Worm (Caenorhabditis elegans) whole organism, L3 larva: ENCODE results near the gene B0546.3.

Experiments used
- R02D3.7 ChIP-seq: fragments of 150-350 bp; optimal IDR thresholded peaks from 2 replicates; lab custom pipeline; 2014; ENCODE audit warnings: missing biosample characterization, missing genetic modification characterization
- aly-2 ChIP-seq: fragments of 150-350 bp; optimal IDR thresholded peaks from 2 replicates; lab custom pipeline; 2014; ENCODE audit warnings: missing biosample characterization, missing genetic modification characterization
- ama-1 ChIP-seq: fragments of 150-350 bp; optimal IDR thresholded peaks from 2 replicates; lab custom pipeline; 2018
- ceh-16 ChIP-seq: sonication (generic microtip); optimal IDR thresholded peaks from 2 replicates; lab custom pipeline; 2017; ENCODE audit warnings: missing biosample characterization, missing genetic modification characterization
- ceh-28 ChIP-seq: fragments of 150-350 bp; optimal IDR thresholded peaks from 2 replicates; lab custom pipeline; 2014; ENCODE audit warnings: missing biosample characterization, missing genetic modification reagents, missing genetic modification characterization
- ceh-82 ChIP-seq: fragments of 150-350 bp; optimal IDR thresholded peaks from 2 replicates; lab custom pipeline; 2014; ENCODE audit warnings: missing biosample characterization, missing genetic modification characterization
- ceh-9 ChIP-seq: sonication (generic microtip); optimal IDR thresholded peaks from 2 replicates; lab custom pipeline; 2018; ENCODE audit warnings: missing biosample characterization, missing genetic modification characterization
- daf-12 ChIP-seq: fragments of 150-350 bp; optimal IDR thresholded peaks from 2 replicates; lab custom pipeline; 2014; ENCODE audit warnings: missing biosample characterization, missing genetic modification reagents, missing genetic modification characterization
- egl-27 ChIP-seq: sonication (generic microtip); optimal IDR thresholded peaks from 4 replicates; lab custom pipeline; 2017; ENCODE audit warnings: missing biosample characterization, missing genetic modification reagents, missing genetic modification characterization
- elt-1 ChIP-seq: fragments of 150-350 bp; optimal IDR thresholded peaks from 2 replicates; lab custom pipeline; 2014; ENCODE audit warnings: missing biosample characterization, missing genetic modification characterization
- elt-2 ChIP-seq: sonication (generic microtip); optimal IDR thresholded peaks from 2 replicates; lab custom pipeline; 2016; ENCODE audit warnings: missing genetic modification reagents, mild to moderate bottlenecking, missing genetic modification characterization, missing compliant biosample characterization
- elt-3 ChIP-seq, 3 experiments: fragments of 150-350 bp in 1 of 3; sonication (generic microtip) in 2 of 3; optimal IDR thresholded peaks; 2 replicates in 2 of 3; 4 replicates in 1 of 3; lab custom pipeline; 2014 to 2017; ENCODE audit warnings: missing biosample characterization in 3 of 3, missing genetic modification characterization in 3 of 3
- eor-1 ChIP-seq, 2 experiments: fragments of 150-350 bp; optimal IDR thresholded peaks; 2 replicates each; lab custom pipeline; 2014 to 2018; ENCODE audit warnings: missing biosample characterization in 2 of 2, missing genetic modification characterization in 2 of 2
- fkh-10 ChIP-seq: sonication (generic microtip); optimal IDR thresholded peaks from 2 replicates; lab custom pipeline; 2017; ENCODE audit warnings: missing biosample characterization, missing genetic modification reagents, missing genetic modification characterization
- fkh-2 ChIP-seq: fragments of 150-350 bp; optimal IDR thresholded peaks from 2 replicates; lab custom pipeline; 2014; ENCODE audit warnings: missing biosample characterization, missing genetic modification reagents, missing genetic modification characterization
- fos-1 ChIP-seq: fragments of 150-350 bp; optimal IDR thresholded peaks from 2 replicates; lab custom pipeline; 2014; ENCODE audit warnings: missing biosample characterization, missing genetic modification characterization
- hmg-11 ChIP-seq: sonication (generic microtip); optimal IDR thresholded peaks from 2 replicates; lab custom pipeline; 2016; ENCODE audit warnings: missing genetic modification characterization, missing compliant biosample characterization
- jun-1 ChIP-seq: fragments of 150-350 bp; optimal IDR thresholded peaks from 2 replicates; lab custom pipeline; 2014; ENCODE audit warnings: missing biosample characterization, missing genetic modification reagents, missing genetic modification characterization
- lin-15B ChIP-seq: fragments of 150-350 bp; optimal IDR thresholded peaks from 2 replicates; lab custom pipeline; 2014; ENCODE audit warnings: missing biosample characterization, missing genetic modification characterization
- lin-39 ChIP-seq: fragments of 150-350 bp; optimal IDR thresholded peaks from 2 replicates; lab custom pipeline; 2018; ENCODE audit warnings: missing biosample characterization, missing genetic modification reagents, missing genetic modification characterization
- nfya-1 ChIP-seq: sonication (generic microtip); optimal IDR thresholded peaks from 2 replicates; lab custom pipeline; 2017; ENCODE audit warnings: missing genetic modification characterization, mild to moderate bottlenecking, missing compliant biosample characterization, antibody characterized with exemption, moderate library complexity; ENCODE audit not compliant: insufficient read depth
- nhr-11 ChIP-seq: fragments of 150-350 bp; optimal IDR thresholded peaks from 2 replicates; lab custom pipeline; 2014; ENCODE audit warnings: missing biosample characterization, missing genetic modification characterization
- nhr-23 ChIP-seq: fragments of 150-350 bp; optimal IDR thresholded peaks from 2 replicates; lab custom pipeline; 2014; ENCODE audit warnings: missing biosample characterization, missing genetic modification reagents, missing genetic modification characterization
- nhr-237 ChIP-seq: fragments of 150-350 bp; optimal IDR thresholded peaks from 2 replicates; lab custom pipeline; 2014; ENCODE audit warnings: missing biosample characterization, missing genetic modification characterization
- nhr-28 ChIP-seq: fragments of 150-350 bp; optimal IDR thresholded peaks from 2 replicates; lab custom pipeline; 2014; ENCODE audit warnings: missing biosample characterization, missing genetic modification characterization
- nhr-76 ChIP-seq: fragments of 150-350 bp; sonication (generic microtip); optimal IDR thresholded peaks from 5 replicates; lab custom pipeline; 2014; ENCODE audit warnings: missing biosample characterization, missing genetic modification characterization
- pha-4 ChIP-seq: fragments of 150-350 bp; optimal IDR thresholded peaks from 2 replicates; lab custom pipeline; 2014; ENCODE audit warnings: missing biosample characterization, missing genetic modification reagents, missing genetic modification characterization
- skn-1 ChIP-seq: fragments of 150-350 bp; optimal IDR thresholded peaks from 2 replicates; lab custom pipeline; 2014; ENCODE audit warnings: missing biosample characterization, missing genetic modification characterization
- tbx-2 ChIP-seq: sonication (generic microtip); optimal IDR thresholded peaks from 2 replicates; lab custom pipeline; 2016; ENCODE audit warnings: mild to moderate bottlenecking, missing genetic modification characterization, missing compliant biosample characterization
- unc-39 ChIP-seq: sonication (generic microtip); optimal IDR thresholded peaks from 4 replicates; lab custom pipeline; 2017; ENCODE audit warnings: missing biosample characterization, missing genetic modification characterization
- unc-62 ChIP-seq: fragments of 150-350 bp; sonication (generic microtip); optimal IDR thresholded peaks from 4 replicates; lab custom pipeline; 2014; ENCODE audit warnings: missing biosample characterization, missing genetic modification reagents, missing genetic modification characterization
- zag-1 ChIP-seq: fragments of 150-350 bp; optimal IDR thresholded peaks from 2 replicates; lab custom pipeline; 2014; ENCODE audit warnings: missing biosample characterization, missing genetic modification characterization
- ztf-11 ChIP-seq: fragments of 150-350 bp; optimal IDR thresholded peaks from 2 replicates; lab custom pipeline; 2014; ENCODE audit warnings: missing biosample characterization, missing genetic modification characterization

B0546.3 gene

ce11 chrIV:3382338-3382907, at the start of gene B0546.3:
Gene B0546.3, minus strand, starts transcription at chrIV:3382841.
- TF ChIP-seq unc-62 (GFP tag; lab: Kevin White, UChicago): no peak
- TF ChIP-seq nhr-23 (tag; lab: Kevin White, UChicago): peak; percentile 13
- peak; percentile 2 for TF ChIP-seq elt-2 (tag; lab: Kevin White, UChicago)
- no peak for TF ChIP-seq nhr-237 (tag; lab: Kevin White, UChicago)
- peak; percentile 69 for TF ChIP-seq ama-1 (lab: Kevin White, UChicago)
- no peak for TF ChIP-seq lin-15B
- TF ChIP-seq, all 47 proteins: peak for 3

ce11 chrIV:3428434-3428950, 45.9 kb upstream of the B0546.3 start, which contains the start of the genes C04C3.9 and srz-60:
Gene C04C3.9, minus strand, starts transcription at chrIV:3428534.
Gene srz-60, plus strand, starts transcription at chrIV:3428900.
- TF ChIP-seq ztf-11 (tag; lab: Kevin White, UChicago): no peak
- TF ChIP-seq nhr-237 (tag; lab: Kevin White, UChicago): no peak
- TF ChIP-seq fkh-2 (tag; lab: Kevin White, UChicago): no peak
- TF ChIP-seq ceh-9 (tag; lab: Kevin White, UChicago): no peak
- TF ChIP-seq aly-2 (tag; lab: Kevin White, UChicago): no peak
- TF ChIP-seq nhr-23 (tag; lab: Kevin White, UChicago): no peak
- no peak for TF ChIP-seq ama-1 (lab: Kevin White, UChicago)
- TF ChIP-seq nhr-11: no peak
- TF ChIP-seq pha-4 (tag; lab: Kevin White, UChicago): no peak
- no peak for TF ChIP-seq jun-1
- TF ChIP-seq ceh-82 (tag; lab: Kevin White, UChicago): no peak
- no peak for TF ChIP-seq unc-39 (tag; lab: Kevin White, UChicago)
- TF ChIP-seq egl-27 (tag; lab: Kevin White, UChicago): no peak

ce11 chrIV:3422516-3422915, 39.9 kb upstream of the B0546.3 start, which contains the start of gene C04C3.6:
Gene C04C3.6, minus strand, starts transcription at chrIV:3422616.
- TF ChIP-seq R02D3.7 (tag; lab: Kevin White, UChicago) (no peak), nhr-28 (tag; lab: Kevin White, UChicago) (no peak), hmg-11 (tag; lab: Kevin White, UChicago) (no peak), daf-12 (tag; lab: Kevin White, UChicago) (no peak), ceh-16 (tag; lab: Kevin White, UChicago) (no peak), ama-1 (lab: Kevin White, UChicago) (no peak), elt-1 (tag; lab: Kevin White, UChicago) (no peak), fkh-10 (GFP tag; lab: Kevin White, UChicago) (no peak), nhr-23 (tag; lab: Kevin White, UChicago) (no peak), elt-3 (tag; optimal IDR thresholded peaks at IDR 0.05; lab: Kevin White, UChicago) (no peak), fos-1 (tag; lab: Kevin White, UChicago) (no peak), nhr-237 (tag; lab: Kevin White, UChicago) (no peak), nhr-11 (no peak), nfya-1 (tag; lab: Kevin White, UChicago) (no peak)
- TF ChIP-seq, all 47 proteins: peak for 0

- TF ChIP-seq lin-39 (tag; lab: Kevin White, UChicago) (no peak), ceh-28 (tag; lab: Kevin White, UChicago) (peak; percentile 39)
These were observed 36.1 kb upstream of the B0546.3 start for ce11 chrIV:3418741-3419140.

ce11 chrIV:3415383-3415782, 32.7 kb upstream of the B0546.3 start, which contains the start of gene lgc-9:
Gene lgc-9, plus strand, starts transcription at chrIV:3415683.
- TF ChIP-seq tbx-2 (tag; lab: Kevin White, UChicago) (no peak), ceh-16 (tag; lab: Kevin White, UChicago) (no peak), nhr-76 (tag; lab: Kevin White, UChicago) (no peak), lin-15B (no peak), fos-1 (tag; lab: Kevin White, UChicago) (no peak), nhr-28 (tag; lab: Kevin White, UChicago) (no peak), eor-1 (tag; optimal IDR thresholded peaks at IDR 0.05; lab: Kevin White, UChicago) (no peak), aly-2 (tag; lab: Kevin White, UChicago) (no peak), skn-1 (no peak), fkh-2 (tag; lab: Kevin White, UChicago) (no peak), zag-1 (tag; lab: Kevin White, UChicago) (no peak)
